Fruit fly (Drosophila melanogaster) whole organism, prepupa: ENCODE measurements around the gene LysE.

Experiments used
- Blimp-1 ChIP-seq: fragments of 200-800 bp; sonication (Bioruptor generic); optimal IDR thresholded peaks from 3 replicates; lab custom pipeline; 2017; ENCODE audit warnings: missing biosample characterization, missing genetic modification characterization, mild to moderate bottlenecking, moderate library complexity, missing genetic modification reagents
- CG10631 ChIP-seq: fragments of 200-800 bp; sonication (Bioruptor generic); optimal IDR thresholded peaks from 2 replicates; lab custom pipeline; 2016; ENCODE audit warnings: missing biosample characterization, missing genetic modification characterization
- CG11294 ChIP-seq: fragments of 200-800 bp; sonication (Bioruptor generic); IDR thresholded peaks from 2 replicates; pipeline ENCODE4 v1.3.6; 2022; ENCODE audit warnings: missing biosample characterization, missing genetic modification characterization
- CG11762 ChIP-seq: fragments of 200-800 bp; sonication (Bioruptor generic); optimal IDR thresholded peaks from 3 replicates; lab custom pipeline; 2016; ENCODE audit warnings: missing biosample characterization, missing genetic modification characterization; ENCODE audit not compliant: insufficient read depth
- CG11902 ChIP-seq: fragments of 200-800 bp; sonication (Bioruptor generic); optimal IDR thresholded peaks from 3 replicates; lab custom pipeline; 2016; ENCODE audit warnings: missing biosample characterization, missing genetic modification characterization
- CG15336 ChIP-seq: fragments of 200-800 bp; sonication (Bioruptor generic); IDR thresholded peaks from 2 replicates; pipeline ENCODE4 v1.3.6; 2022; ENCODE audit warnings: missing biosample characterization, missing genetic modification characterization
- CG1621 ChIP-seq: fragments of 200-800 bp; sonication (Bioruptor generic); optimal IDR thresholded peaks from 3 replicates; lab custom pipeline; 2018; ENCODE audit warnings: missing biosample characterization, mild to moderate bottlenecking, missing genetic modification characterization
- CG3032 ChIP-seq: fragments of 200-800 bp; optimal IDR thresholded peaks from 2 replicates; lab custom pipeline; 2019; ENCODE audit warnings: missing biosample characterization, mild to moderate bottlenecking, missing genetic modification characterization, moderate library complexity
- CG31627 ChIP-seq: fragments of 200-800 bp; sonication (Bioruptor generic); optimal IDR thresholded peaks from 3 replicates; lab custom pipeline; 2016; ENCODE audit warnings: missing biosample characterization, missing genetic modification characterization
- CG34406 ChIP-seq: fragments of 200-800 bp; sonication (Bioruptor generic); optimal IDR thresholded peaks from 3 replicates; lab custom pipeline; 2016; ENCODE audit warnings: missing biosample characterization, missing genetic modification characterization
- CG3919 ChIP-seq: fragments of 200-800 bp; sonication (Bioruptor generic); optimal IDR thresholded peaks from 3 replicates; lab custom pipeline; 2016; ENCODE audit warnings: missing biosample characterization, missing genetic modification characterization
- CG6163 ChIP-seq: fragments of 200-800 bp; sonication (Bioruptor generic); IDR thresholded peaks from 3 replicates; pipeline ENCODE4 v1.3.6; 2022; ENCODE audit warnings: missing biosample characterization, missing genetic modification characterization
- CG6276 ChIP-seq: fragments of 200-800 bp; sonication (Bioruptor generic); optimal IDR thresholded peaks from 2 replicates; lab custom pipeline; 2017; ENCODE audit warnings: missing biosample characterization, mild to moderate bottlenecking, missing genetic modification characterization
- CG6792 ChIP-seq: fragments of 200-800 bp; sonication (Bioruptor generic); optimal IDR thresholded peaks from 3 replicates; lab custom pipeline; 2016; ENCODE audit warnings: missing biosample characterization, missing genetic modification characterization
- CG6854 ChIP-seq: fragments of 200-800 bp; sonication (Bioruptor generic); optimal IDR thresholded peaks from 2 replicates; lab custom pipeline; 2017; ENCODE audit warnings: missing biosample characterization, mild to moderate bottlenecking, missing genetic modification characterization
- CG7368 ChIP-seq: fragments of 200-800 bp; sonication (Bioruptor generic); optimal IDR thresholded peaks from 3 replicates; lab custom pipeline; 2016; ENCODE audit warnings: missing biosample characterization, missing genetic modification characterization
- CG8319 ChIP-seq: fragments of 200-800 bp; sonication (Bioruptor generic); optimal IDR thresholded peaks from 3 replicates; lab custom pipeline; 2016; ENCODE audit warnings: missing biosample characterization, missing genetic modification characterization
- Eip78C ChIP-seq: fragments of 200-800 bp; sonication (Bioruptor generic); peaks from one replicate; lab custom pipeline; 2016; ENCODE audit warnings: missing biosample characterization, missing genetic modification characterization
- Ets96B ChIP-seq: fragments of 200-800 bp; optimal IDR thresholded peaks from 2 replicates; lab custom pipeline; 2019; ENCODE audit warnings: missing biosample characterization, mild to moderate bottlenecking, missing genetic modification characterization, moderate library complexity
- Gug ChIP-seq: fragments of 200-800 bp; sonication (Bioruptor generic); IDR thresholded peaks from 2 replicates; pipeline ENCODE4 v1.3.6; 2022; ENCODE audit warnings: missing biosample characterization, missing genetic modification characterization
- Hr4 ChIP-seq: fragments of 200-800 bp; sonication (Bioruptor generic); optimal IDR thresholded peaks from 3 replicates; lab custom pipeline; 2016; ENCODE audit warnings: missing biosample characterization, missing genetic modification characterization
- Lpt ChIP-seq: fragments of 200-800 bp; sonication (Bioruptor generic); optimal IDR thresholded peaks from 3 replicates; lab custom pipeline; 2016; ENCODE audit warnings: missing biosample characterization, missing genetic modification characterization
- Met ChIP-seq: fragments of 200-800 bp; sonication (Bioruptor generic); optimal IDR thresholded peaks from 3 replicates; lab custom pipeline; 2016; ENCODE audit warnings: missing biosample characterization, missing genetic modification characterization
- OdsH ChIP-seq: fragments of 200-800 bp; sonication (Bioruptor generic); optimal IDR thresholded peaks from 3 replicates; lab custom pipeline; 2016; ENCODE audit warnings: missing biosample characterization, missing genetic modification characterization
- Sox102F ChIP-seq: fragments of 200-800 bp; sonication (Bioruptor generic); optimal IDR thresholded peaks from 2 replicates; lab custom pipeline; 2016; ENCODE audit warnings: missing biosample characterization, mild to moderate bottlenecking, missing genetic modification characterization
- Sox14 ChIP-seq: fragments of 200-800 bp; sonication (Bioruptor generic); optimal IDR thresholded peaks from 3 replicates; lab custom pipeline; 2016; ENCODE audit warnings: missing biosample characterization, missing genetic modification characterization
- Sox15 ChIP-seq: fragments of 200-800 bp; sonication (Bioruptor generic); optimal IDR thresholded peaks from 3 replicates; lab custom pipeline; 2016; ENCODE audit warnings: missing biosample characterization, missing genetic modification characterization
- achi ChIP-seq: fragments of 200-800 bp; sonication (Bioruptor generic); optimal IDR thresholded peaks from 3 replicates; lab custom pipeline; 2016; ENCODE audit warnings: missing biosample characterization, missing genetic modification characterization
- cyc ChIP-seq: fragments of 200-800 bp; sonication (Bioruptor generic); optimal IDR thresholded peaks from 3 replicates; lab custom pipeline; 2016; ENCODE audit warnings: missing biosample characterization, missing genetic modification characterization
- dsx ChIP-seq: fragments of 200-800 bp; optimal IDR thresholded peaks from 3 replicates; lab custom pipeline; 2019; ENCODE audit warnings: missing biosample characterization, mild to moderate bottlenecking, missing genetic modification characterization, moderate library complexity; ENCODE audit not compliant: poor library complexity, severe bottlenecking
- eg ChIP-seq: fragments of 200-800 bp; sonication (Bioruptor generic); IDR thresholded peaks from 3 replicates; pipeline ENCODE4 v1.3.6; 2022; ENCODE audit warnings: missing biosample characterization, missing genetic modification characterization
- fd85E ChIP-seq: fragments of 200-800 bp; sonication (Bioruptor generic); optimal IDR thresholded peaks from 3 replicates; lab custom pipeline; 2016; ENCODE audit warnings: missing biosample characterization, missing genetic modification characterization
- fkh ChIP-seq: fragments of 200-800 bp; sonication (Bioruptor generic); optimal IDR thresholded peaks from 3 replicates; lab custom pipeline; 2017; ENCODE audit warnings: missing biosample characterization, mild to moderate bottlenecking, missing genetic modification characterization, moderate library complexity
- lz ChIP-seq: fragments of 200-800 bp; sonication (Bioruptor generic); optimal IDR thresholded peaks from 3 replicates; lab custom pipeline; 2016; ENCODE audit warnings: missing biosample characterization, missing genetic modification characterization
- net ChIP-seq: fragments of 200-800 bp; sonication (Bioruptor generic); optimal IDR thresholded peaks from 3 replicates; lab custom pipeline; 2016; ENCODE audit warnings: missing biosample characterization, missing genetic modification characterization
- salr ChIP-seq, 2 experiments: fragments of 200-800 bp; sonication (Bioruptor generic); optimal IDR thresholded peaks; 3 replicates each; lab custom pipeline; 2016 to 2018; ENCODE audit warnings: missing biosample characterization in 2 of 2, missing genetic modification characterization in 2 of 2, mild to moderate bottlenecking in 1 of 2
- ss ChIP-seq, 2 experiments: fragments of 200-800 bp; sonication (Bioruptor generic); optimal IDR thresholded peaks; 2 replicates in 1 of 2; 3 replicates in 1 of 2; lab custom pipeline; 2017 to 2018; ENCODE audit warnings: mild to moderate bottlenecking in 2 of 2, missing biosample characterization in 2 of 2, missing genetic modification characterization in 2 of 2, moderate library complexity in 1 of 2
- svp ChIP-seq: fragments of 200-800 bp; sonication (Bioruptor generic); peaks from one replicate; lab custom pipeline; 2016; ENCODE audit warnings: missing biosample characterization, missing genetic modification characterization
- topi ChIP-seq: fragments of 200-800 bp; sonication (Bioruptor generic); optimal IDR thresholded peaks from 3 replicates; lab custom pipeline; 2016; ENCODE audit warnings: missing biosample characterization, missing genetic modification characterization
- vri ChIP-seq: fragments of 200-800 bp; sonication (Bioruptor generic); optimal IDR thresholded peaks from 3 replicates; lab custom pipeline; 2016; ENCODE audit warnings: missing biosample characterization, mild to moderate bottlenecking, missing genetic modification characterization

The LysE gene

dm6 chr3L:1188936-1189659 lies 23.5 kb upstream of the LysE start, which contains the start of gene CG13912 (continued):
- TF ChIP-seq Met (GFP tag; lab: Kevin White, UChicago) (no peak), eg (no peak), CG7368 (GFP tag; lab: Kevin White, UChicago) (no peak), Ets96B (tag; lab: Kevin White, UChicago) (no peak), CG6792 (GFP tag; lab: Kevin White, UChicago) (no peak), CG1621 (tag; lab: Kevin White, UChicago) (no peak), CG15336 (GFP tag; lab: Robert Waterston, UW) (no peak), CG31627 (GFP tag; lab: Kevin White, UChicago) (no peak), Lpt (no peak), topi (GFP tag; lab: Kevin White, UChicago) (no peak), svp (GFP tag; lab: Kevin White, UChicago) (peak; percentile 94), CG6854 (GFP tag; lab: Kevin White, UChicago) (peak; percentile 54), CG6163 (GFP tag; lab: Robert Waterston, UW) (no peak), Blimp-1 (no peak), Eip78C (GFP tag; lab: Kevin White, UChicago) (no peak), CG10631 (GFP tag; lab: Kevin White, UChicago) (no peak), dsx (GFP tag; lab: Kevin White, UChicago) (no peak), CG11902 (GFP tag; lab: Kevin White, UChicago) (no peak), CG11762 (no peak), CG11294 (no peak), Hr4 (GFP tag; lab: Kevin White, UChicago) (no peak), ss (GFP tag; optimal IDR thresholded peaks at IDR 0.05; lab: Kevin White, UChicago) (peak; percentile 67 to 72), Sox14 (GFP tag; lab: Kevin White, UChicago) (no peak), Gug (GFP tag; lab: Robert Waterston, UW) (no peak), CG8319 (no peak), fkh (GFP tag; lab: Kevin White, UChicago) (peak; percentile 48), OdsH (no peak), fd85E (no peak), CG34406 (GFP tag; lab: Kevin White, UChicago) (no peak), cyc (GFP tag; lab: Kevin White, UChicago) (no peak), vri (GFP tag; lab: Kevin White, UChicago) (peak; percentile 62), lz (no peak)

dm6 chr3L:1193123-1193844 lies 19.3 kb upstream of the LysE start, which contains the start of gene Trhn:
Trhn (minus strand) TSS chr3L:1193173.
- TF ChIP-seq CG6792 (GFP tag; lab: Kevin White, UChicago) (no peak), achi (GFP tag; lab: Kevin White, UChicago) (no peak), CG3919 (GFP tag; lab: Kevin White, UChicago) (no peak), CG1621 (tag; lab: Kevin White, UChicago) (no peak), Met (GFP tag; lab: Kevin White, UChicago) (no peak), Lpt (no peak), CG6276 (GFP tag; lab: Kevin White, UChicago) (no peak), Blimp-1 (no peak), net (GFP tag; lab: Kevin White, UChicago) (no peak), Sox102F (GFP tag; lab: Kevin White, UChicago) (no peak), fd85E (no peak), CG3032 (tag; lab: Kevin White, UChicago) (no peak), fkh (GFP tag; lab: Kevin White, UChicago) (no peak), CG7368 (GFP tag; lab: Kevin White, UChicago) (no peak), Sox15 (GFP tag; lab: Kevin White, UChicago) (no peak), salr (GFP tag; optimal IDR thresholded peaks at IDR 0.05; lab: Kevin White, UChicago) (no peak)
